Worm (Caenorhabditis elegans) whole organism, L2 larva: ENCODE measurements around the gene C02F5.2.

ENCODE experiments used
- egl-27 ChIP-seq: sonication (generic microtip); optimal IDR thresholded peaks from 3 replicates; lab custom pipeline; 2017; ENCODE audit warnings: missing biosample characterization, missing genetic modification reagents, missing genetic modification characterization
- elt-1 ChIP-seq: fragments of 150-350 bp; optimal IDR thresholded peaks from 2 replicates; lab custom pipeline; 2014; ENCODE audit warnings: missing biosample characterization, missing genetic modification characterization
- nhr-11 ChIP-seq: fragments of 150-350 bp; optimal IDR thresholded peaks from 2 replicates; lab custom pipeline; 2014; ENCODE audit warnings: missing biosample characterization, missing genetic modification characterization
- nhr-21 ChIP-seq: fragments of 150-350 bp; optimal IDR thresholded peaks from 2 replicates; lab custom pipeline; 2014; ENCODE audit warnings: missing biosample characterization, missing genetic modification characterization
- nhr-237 ChIP-seq: fragments of 150-350 bp; optimal IDR thresholded peaks from 2 replicates; lab custom pipeline; 2014; ENCODE audit warnings: missing biosample characterization, missing genetic modification characterization

ce11 chrIII:8287519-8287918, 38.1 kb downstream of the C02F5.2 start:
- TF ChIP-seq nhr-11 (tag; lab: Kevin White, UChicago) = no peak
- TF ChIP-seq nhr-21 = no peak
- TF ChIP-seq egl-27 = no peak
- no peak for TF ChIP-seq elt-1 (tag; lab: Kevin White, UChicago)
- no peak for TF ChIP-seq nhr-237 (tag; lab: Kevin White, UChicago)
